Worm (Caenorhabditis elegans): ENCODE data around the gene haf-7.
"Not testable (repeated sequence)": the region's sequence is repeated elsewhere in the genome, so short reads cannot be mapped to it uniquely, and the experiment has no call there.

Gene haf-7

DNA sequence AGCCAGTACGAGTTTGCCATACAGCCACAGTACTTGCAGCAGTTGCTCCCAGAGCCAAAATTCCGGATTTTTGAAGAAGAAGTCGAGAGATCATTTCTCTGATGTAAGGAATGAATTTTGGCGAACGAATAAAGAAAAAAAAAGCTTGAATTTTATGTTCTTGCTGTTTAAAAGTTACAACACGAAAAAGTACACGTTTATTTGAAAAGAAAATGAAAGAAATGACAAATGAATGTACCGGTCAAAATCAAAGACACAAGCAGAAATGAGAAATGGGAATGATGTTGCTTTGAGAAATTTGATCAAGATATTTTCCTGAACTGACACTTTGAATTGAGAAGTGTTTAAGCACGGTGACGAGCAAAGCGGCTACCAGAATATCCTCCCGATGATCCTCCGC lies 31.8 kb upstream of the haf-7 start, which contains the start of gene Y50E8A.6:
Gene Y50E8A.6, minus strand, starts transcription at position 101 of the 400 bp plus-strand sequence.
- TF ChIP-seq hmg-4 (GFP tag; optimal IDR thresholded peaks at IDR 0.05) (no peak), aly-1 (tag; optimal IDR thresholded peaks at IDR 0.05) (no peak), hnd-1 (tag; optimal IDR thresholded peaks at IDR 0.05) (no peak), pes-1 (GFP tag; IDR thresholded peaks at IDR 0.05) (no peak), ama-1 (optimal IDR thresholded peaks at IDR 0.05) (no peak), flt-1 (GFP tag; IDR thresholded peaks at IDR 0.05) (no peak), B0310.2 (tag; optimal IDR thresholded peaks at IDR 0.05) (no peak)

DNA sequence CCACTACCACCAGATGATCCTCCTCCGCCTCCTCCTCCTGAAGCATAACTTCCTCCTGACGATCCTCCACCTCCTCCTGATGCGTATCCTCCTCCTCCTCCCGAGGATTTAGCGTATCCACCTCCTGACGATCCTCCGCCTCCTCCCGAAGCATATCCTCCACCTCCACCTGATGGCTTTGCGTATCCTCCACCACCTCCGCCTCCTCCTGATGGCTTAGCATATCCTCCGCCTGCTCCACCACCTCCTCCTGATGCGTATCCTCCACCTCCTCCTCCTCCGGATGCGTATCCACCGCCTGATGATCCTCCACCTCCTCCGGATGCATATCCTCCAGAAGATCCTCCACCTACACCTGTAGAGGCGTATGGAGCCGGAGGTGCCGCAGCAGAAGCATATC lies 28.2 kb upstream of the haf-7 start:
- TF ChIP-seq ceh-13 (GFP tag; optimal IDR thresholded peaks at IDR 0.05) (no peak), sea-1 (GFP tag; conservative IDR thresholded peaks at IDR 0.05) (no peak), flt-1 (GFP tag; IDR thresholded peaks at IDR 0.05) (no peak), tbx-11 (GFP tag; IDR thresholded peaks at IDR 0.05) (no peak)

DNA sequence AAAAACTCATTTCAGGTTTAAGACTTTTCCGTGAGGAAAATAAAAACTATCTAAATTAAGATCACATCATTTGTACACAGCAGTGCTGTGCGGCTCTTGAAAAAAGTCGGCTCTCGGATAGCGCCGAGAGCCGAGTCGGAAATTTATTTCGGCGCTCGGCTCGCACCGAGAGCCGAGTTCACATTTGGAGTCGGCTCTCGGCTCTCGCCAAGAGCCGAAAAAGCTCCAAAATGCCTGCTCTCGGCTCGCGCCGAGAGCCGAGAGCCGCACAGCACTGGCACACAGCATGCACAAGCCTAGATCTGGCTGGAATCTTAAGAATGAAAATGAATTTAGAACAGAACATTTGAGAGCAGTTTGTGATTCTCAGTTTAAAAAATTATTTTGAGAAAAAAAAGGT lies 26.1 kb upstream of the haf-7 start:
- TF ChIP-seq scrt-1 (GFP tag; IDR thresholded peaks at IDR 0.05) (no peak), hmg-4 (GFP tag; optimal IDR thresholded peaks at IDR 0.05) (no peak), ceh-36 (tag; optimal IDR thresholded peaks at IDR 0.05) (no peak), ama-1 (optimal IDR thresholded peaks at IDR 0.05) (no peak), ets-7 (tag; optimal IDR thresholded peaks at IDR 0.05) (no peak)

DNA sequence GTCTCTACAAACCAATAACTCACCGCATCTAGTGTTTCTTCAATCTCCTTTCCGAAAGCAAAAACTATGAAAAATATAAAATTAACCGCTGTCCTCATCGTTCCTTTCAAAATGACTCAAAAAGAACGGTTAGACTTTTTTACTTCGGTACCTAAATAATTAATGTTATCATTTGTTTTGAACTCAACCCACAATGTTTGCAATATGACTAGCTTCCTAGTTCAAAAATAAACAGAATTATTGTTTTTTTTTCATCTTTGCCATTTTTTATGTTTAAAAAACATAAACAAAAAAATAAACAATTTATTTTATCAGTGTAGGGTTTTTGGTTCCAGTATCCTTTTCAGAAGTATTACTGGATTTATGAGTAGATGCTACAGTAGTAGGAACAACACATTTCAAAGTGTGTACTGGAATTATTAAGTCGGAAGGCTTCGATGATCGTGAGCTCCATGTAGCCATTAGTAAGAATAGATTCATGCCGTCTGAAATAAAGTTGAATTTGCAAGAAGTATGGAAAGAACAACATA lies 24.4 kb upstream of the haf-7 start, which contains the start of the genes lipl-8 and Y50E8A.22:
Gene lipl-8, minus strand, starts transcription at position 101 of the 530 bp plus-strand sequence.
Gene Y50E8A.22, minus strand, starts transcription at position 480 of the 530 bp plus-strand sequence.
- TF ChIP-seq hmbx-1 (tag; optimal IDR thresholded peaks at IDR 0.05) (no peak), hmg-4 (GFP tag; optimal IDR thresholded peaks at IDR 0.05) (no peak), aly-1 (tag; optimal IDR thresholded peaks at IDR 0.05) (no peak), F13C5.2 (tag; optimal IDR thresholded peaks at IDR 0.05) (no peak), ama-1 (optimal IDR thresholded peaks at IDR 0.05) (no peak), tbx-37 (GFP tag; conservative IDR thresholded peaks at IDR 0.05) (no peak), ceh-13 (GFP tag; optimal IDR thresholded peaks at IDR 0.05) (no peak), pes-1 (GFP tag; IDR thresholded peaks at IDR 0.05) (no peak), tbx-11 (GFP tag; IDR thresholded peaks at IDR 0.05) (no peak), tra-4 (tag; optimal IDR thresholded peaks at IDR 0.05) (no peak), scrt-1 (GFP tag; IDR thresholded peaks at IDR 0.05) (no peak), ceh-36 (tag; optimal IDR thresholded peaks at IDR 0.05) (no peak), flt-1 (GFP tag; IDR thresholded peaks at IDR 0.05) (no peak), B0310.2 (tag; optimal IDR thresholded peaks at IDR 0.05) (no peak), sea-1 (GFP tag; conservative IDR thresholded peaks at IDR 0.05) (no peak), ets-7 (tag; optimal IDR thresholded peaks at IDR 0.05) (no peak), hnd-1 (tag; optimal IDR thresholded peaks at IDR 0.05) (no peak)

DNA sequence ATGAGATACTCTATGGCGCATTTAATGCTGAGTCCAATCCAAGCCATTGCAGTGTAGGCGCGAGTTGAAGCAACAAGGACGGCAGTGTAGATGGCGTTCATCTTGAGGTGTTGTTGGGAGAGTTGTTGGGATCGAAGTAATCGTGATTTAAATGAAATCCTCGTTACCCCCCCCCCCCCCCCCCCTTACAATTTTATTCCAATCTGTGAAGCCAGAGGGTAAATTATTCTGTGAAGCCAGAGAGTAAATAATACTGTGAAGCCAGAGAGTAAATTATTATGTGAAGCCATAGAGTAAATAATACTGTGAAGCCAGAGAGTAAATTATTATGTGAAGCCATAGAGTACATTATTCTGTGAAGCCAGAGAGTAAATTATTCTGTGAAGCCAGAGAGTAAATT lies 22.7 kb upstream of the haf-7 start, which contains the start of gene nspa-10:
Gene nspa-10, minus strand, starts transcription at position 101 of the 400 bp plus-strand sequence.
- TF ChIP-seq ama-1 (optimal IDR thresholded peaks at IDR 0.05); ceh-13 (GFP tag; optimal IDR thresholded peaks at IDR 0.05); tbx-11 (GFP tag; IDR thresholded peaks at IDR 0.05): not testable (repeated sequence)

DNA sequence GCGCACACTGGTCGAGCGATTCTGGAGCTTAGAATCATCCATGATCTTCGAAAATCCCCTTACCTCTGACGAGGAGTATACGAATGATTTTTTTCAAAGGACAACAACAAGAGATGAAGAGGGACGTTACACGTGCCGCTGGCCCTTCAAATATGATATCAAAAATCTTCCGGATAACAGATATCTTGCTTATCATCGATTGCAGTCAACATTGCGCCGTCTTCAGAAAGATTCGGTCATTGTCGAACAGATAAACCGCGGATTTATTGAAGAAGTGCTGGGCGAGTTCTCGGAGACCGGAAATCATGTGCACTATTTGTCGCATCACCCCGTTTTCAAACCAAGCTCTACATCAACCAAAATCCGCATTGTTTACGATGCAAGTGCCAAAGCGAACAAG lies 10.5 kb upstream of the haf-7 start:
- no peak for TF ChIP-seq aly-1 (tag; optimal IDR thresholded peaks at IDR 0.05)
- no peak for TF ChIP-seq tbx-37 (GFP tag; conservative IDR thresholded peaks at IDR 0.05)
- TF ChIP-seq hmg-4 (GFP tag; optimal IDR thresholded peaks at IDR 0.05) = no peak
- no peak for TF ChIP-seq pes-1 (GFP tag; IDR thresholded peaks at IDR 0.05)
- no peak for TF ChIP-seq hnd-1 (tag; optimal IDR thresholded peaks at IDR 0.05)
- no peak for TF ChIP-seq tbx-11 (GFP tag; IDR thresholded peaks at IDR 0.05)
- no peak for TF ChIP-seq scrt-1 (GFP tag; IDR thresholded peaks at IDR 0.05)
- TF ChIP-seq B0310.2 (tag; optimal IDR thresholded peaks at IDR 0.05) = no peak
- no peak for TF ChIP-seq ceh-13 (GFP tag; optimal IDR thresholded peaks at IDR 0.05)
- TF ChIP-seq ceh-36 (tag; optimal IDR thresholded peaks at IDR 0.05) = no peak
- TF ChIP-seq hmbx-1 (tag; optimal IDR thresholded peaks at IDR 0.05) = no peak
- TF ChIP-seq ama-1 (optimal IDR thresholded peaks at IDR 0.05) = no peak
- TF ChIP-seq F13C5.2 (tag; optimal IDR thresholded peaks at IDR 0.05) = no peak
- no peak for TF ChIP-seq tra-4 (tag; optimal IDR thresholded peaks at IDR 0.05)
- no peak for TF ChIP-seq sea-1 (GFP tag; conservative IDR thresholded peaks at IDR 0.05)
- TF ChIP-seq flt-1 (GFP tag; IDR thresholded peaks at IDR 0.05) = no peak
- TF ChIP-seq ets-7 (tag; optimal IDR thresholded peaks at IDR 0.05) = no peak

DNA sequence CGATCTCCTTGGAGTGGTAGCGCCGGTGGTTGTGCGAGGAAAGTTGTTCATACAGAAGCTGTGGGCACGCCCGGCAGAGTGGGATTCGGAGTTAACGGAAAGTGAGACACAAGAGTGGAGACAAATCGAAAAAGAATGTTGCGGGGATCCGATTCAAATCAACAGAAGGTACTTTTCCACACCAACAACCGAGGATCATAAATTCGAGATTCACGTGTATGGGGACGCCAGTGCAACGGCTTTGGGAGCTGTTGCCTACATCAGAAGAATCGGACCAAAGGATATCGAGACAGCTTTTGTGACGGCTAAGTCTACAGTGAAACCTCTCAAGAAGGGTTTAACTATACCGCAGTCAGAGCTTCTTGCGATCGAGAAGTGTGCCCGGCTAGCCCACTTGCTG lies 9.5 kb upstream of the haf-7 start:
- TF ChIP-seq pes-1 (GFP tag; IDR thresholded peaks at IDR 0.05) (no peak), sea-1 (GFP tag; conservative IDR thresholded peaks at IDR 0.05) (no peak), hmg-4 (GFP tag; optimal IDR thresholded peaks at IDR 0.05) (no peak), ets-7 (tag; optimal IDR thresholded peaks at IDR 0.05) (no peak), ceh-13 (GFP tag; optimal IDR thresholded peaks at IDR 0.05) (no peak), aly-1 (tag; optimal IDR thresholded peaks at IDR 0.05) (no peak)

DNA sequence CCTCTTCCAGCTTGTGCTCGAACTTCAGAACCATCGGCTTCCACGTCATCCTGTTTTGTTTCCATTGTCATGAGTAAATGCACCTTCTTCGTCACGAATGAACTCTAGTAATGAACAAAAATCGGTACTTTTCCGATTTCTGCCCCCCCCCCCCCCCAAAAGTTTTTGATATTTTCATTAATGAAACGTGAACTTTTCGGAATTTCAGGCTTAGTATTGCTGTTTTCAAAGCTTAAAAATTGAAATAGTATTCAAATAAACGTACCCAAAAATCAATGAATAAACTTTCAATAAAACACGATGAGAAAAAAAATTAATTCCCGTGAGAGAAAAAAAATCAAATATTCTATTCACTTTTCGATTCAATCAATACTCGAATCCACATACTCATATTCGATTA lies 6.6 kb downstream of the haf-7 start, which contains the start of the genes scrm-7 and Y50E8A.10:
Gene scrm-7, minus strand, starts transcription at position 101 of the 400 bp plus-strand sequence.
Gene Y50E8A.10, plus strand, starts transcription at position 353 of the 400 bp plus-strand sequence.
- TF ChIP-seq ets-7 (tag; optimal IDR thresholded peaks at IDR 0.05) = no peak
- no peak for TF ChIP-seq F13C5.2 (tag; optimal IDR thresholded peaks at IDR 0.05)
- TF ChIP-seq ama-1 (optimal IDR thresholded peaks at IDR 0.05) = no peak
- TF ChIP-seq aly-1 (tag; optimal IDR thresholded peaks at IDR 0.05) = no peak
- TF ChIP-seq ceh-36 (tag; optimal IDR thresholded peaks at IDR 0.05) = no peak
- TF ChIP-seq B0310.2 (tag; optimal IDR thresholded peaks at IDR 0.05) = no peak
- TF ChIP-seq hmbx-1 (tag; optimal IDR thresholded peaks at IDR 0.05) = no peak

All from whole organism, early embryonic.